Fruit fly (Drosophila melanogaster) whole organism, pupa: Measurements from ENCODE around the gene Cse1.

ENCODE experiments used
- CG14655 ChIP-seq: fragments of 200-800 bp; sonication (Bioruptor generic); optimal IDR thresholded peaks from 3 replicates; lab custom pipeline; 2017; ENCODE audit warnings: mild to moderate bottlenecking, missing biosample characterization, missing genetic modification reagents, missing genetic modification characterization
- CG15710 ChIP-seq: fragments of 200-800 bp; sonication (Bioruptor generic); optimal IDR thresholded peaks from 2 replicates; lab custom pipeline; 2018; ENCODE audit warnings: missing biosample characterization, mild to moderate bottlenecking, missing genetic modification characterization, moderate library complexity
- CG32121 ChIP-seq: fragments of 200-800 bp; sonication (Bioruptor generic); IDR thresholded peaks from 2 replicates; pipeline ENCODE4 v1.3.6; 2022; ENCODE audit warnings: missing biosample characterization, missing genetic modification characterization
- CG8159 ChIP-seq: fragments of 200-800 bp; sonication (Bioruptor generic); optimal IDR thresholded peaks from 3 replicates; lab custom pipeline; 2018; ENCODE audit warnings: missing biosample characterization, mild to moderate bottlenecking, missing genetic modification characterization, moderate library complexity
- EcR ChIP-seq: fragments of 200-800 bp; sonication (Bioruptor generic); optimal IDR thresholded peaks from 3 replicates; lab custom pipeline; 2019; ENCODE audit warnings: missing biosample characterization, missing genetic modification characterization, mild to moderate bottlenecking, moderate library complexity, missing genetic modification reagents
- fd96Ca ChIP-seq: fragments of 200-800 bp; sonication (Bioruptor generic); IDR thresholded peaks from 3 replicates; pipeline ENCODE4 v1.3.6; 2022; ENCODE audit warnings: missing biosample characterization, missing genetic modification characterization

DNA sequence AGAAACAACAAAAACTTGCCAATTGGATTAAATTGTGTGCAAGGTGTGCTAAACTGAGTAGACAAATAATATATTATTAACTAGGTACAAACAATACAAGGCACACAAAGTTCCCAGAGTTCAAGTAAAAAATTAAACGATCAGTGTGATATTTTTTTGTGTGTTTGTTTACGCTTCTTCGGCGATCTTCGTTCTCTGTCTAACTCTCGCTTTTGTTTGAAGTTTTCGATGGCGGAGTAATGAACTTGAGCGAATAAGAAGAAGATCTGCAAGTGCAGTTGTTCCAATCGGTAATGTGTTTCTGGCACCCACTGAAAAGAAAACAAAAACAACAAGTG, 8.3 kb downstream of the Cse1 start:
- no peak for TF ChIP-seq CG8159 (tag; lab: Kevin White, UChicago)
- no peak for TF ChIP-seq fd96Ca
- TF ChIP-seq CG15710 (tag; lab: Kevin White, UChicago), result no peak
- no peak for TF ChIP-seq CG14655 (GFP tag; lab: Kevin White, UChicago)
- peak; percentile 77 for TF ChIP-seq EcR
- no peak for TF ChIP-seq CG32121 (GFP tag; lab: Robert Waterston, UW)
